Fruit fly (Drosophila melanogaster): Measurements from ENCODE around the gene JhI-21.

- TF ChIP-seq crp (GFP tag; optimal IDR thresholded peaks at IDR 0.05) (no peak), CG6854 (GFP tag; optimal IDR thresholded peaks at IDR 0.05) (no peak), schlank (tag; optimal IDR thresholded peaks at IDR 0.05) (no peak), dm (GFP tag; optimal IDR thresholded peaks at IDR 0.05) (no peak), CG7372 (GFP tag; IDR thresholded peaks at IDR 0.05) (no peak), bsh (GFP tag; optimal IDR thresholded peaks at IDR 0.05) (no peak), sc (optimal IDR thresholded peaks at IDR 0.05) (no peak), sc (GFP tag; optimal IDR thresholded peaks at IDR 0.05) (no peak), tio (GFP tag; optimal IDR thresholded peaks at IDR 0.05) (no peak), CG10209 (GFP tag; optimal IDR thresholded peaks at IDR 0.05) (no peak), Dbx (GFP tag; IDR thresholded peaks at IDR 0.05) (no peak)
These were observed 22.9 kb upstream of the JhI-21 start for dm6 chr2L:12078695-12079094.
